Fruit fly (Drosophila melanogaster) S2 (cell line): ENCODE data around the gene CG31465.

Experiments used
- CG8478 ChIP-seq: fragments of >200 bp; optimal IDR thresholded peaks from 2 replicates; lab custom pipeline; 2018
- CTCF ChIP-seq, 2 experiments: fragments of >200 bp; optimal IDR thresholded peaks; 2 replicates each; lab custom pipeline; 2018

Gene CG31465

DNA sequence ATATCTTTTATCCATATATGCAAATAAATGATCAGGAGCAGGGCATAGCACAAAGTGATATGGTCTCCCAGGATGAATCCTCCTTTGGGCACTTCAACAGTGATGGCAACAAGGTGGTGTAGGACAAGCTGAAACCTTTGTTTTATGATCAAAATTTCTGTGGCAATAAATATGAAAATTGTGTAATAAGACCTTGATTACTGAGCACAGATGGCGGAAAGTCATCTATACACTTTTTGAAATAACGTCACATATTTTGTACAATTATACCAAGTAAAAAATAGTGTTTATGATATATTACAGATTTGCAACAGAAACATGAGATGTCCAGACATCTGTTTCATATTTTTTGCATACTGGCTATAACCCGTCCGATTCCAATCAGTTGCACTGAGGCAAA is at the start of gene CG31465:
Gene CG31465, plus strand, starts transcription at position 301 of the 400 bp plus-strand sequence.
- TF ChIP-seq CTCF (optimal IDR thresholded peaks at IDR 0.05; lab: Kevin White, UChicago) (no peak), CG8478 (lab: Kevin White, UChicago) (no peak)

DNA sequence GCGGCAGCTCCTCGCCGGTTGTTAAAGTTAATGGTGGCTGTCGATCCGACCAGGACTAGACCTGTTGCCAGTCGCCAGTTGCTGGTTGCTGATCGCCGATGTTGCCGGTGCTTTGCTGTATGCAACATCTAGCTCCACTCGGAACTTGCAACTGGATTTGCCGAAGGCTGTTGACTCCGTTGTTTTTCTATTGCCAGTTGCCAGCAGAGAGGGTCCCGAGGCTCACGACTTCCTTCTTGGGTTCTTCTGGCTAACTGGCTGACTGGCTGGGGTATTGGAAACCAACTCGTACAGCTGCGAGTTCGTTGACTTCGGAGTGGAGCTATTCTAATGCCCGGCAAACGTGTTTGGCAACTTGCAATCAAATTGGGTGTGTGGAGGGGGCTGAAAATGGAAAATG is 49.6 kb upstream of the CG31465 start:
- TF ChIP-seq CG8478 (lab: Kevin White, UChicago) (no peak), CTCF (optimal IDR thresholded peaks at IDR 0.05; lab: Kevin White, UChicago) (no peak)

DNA sequence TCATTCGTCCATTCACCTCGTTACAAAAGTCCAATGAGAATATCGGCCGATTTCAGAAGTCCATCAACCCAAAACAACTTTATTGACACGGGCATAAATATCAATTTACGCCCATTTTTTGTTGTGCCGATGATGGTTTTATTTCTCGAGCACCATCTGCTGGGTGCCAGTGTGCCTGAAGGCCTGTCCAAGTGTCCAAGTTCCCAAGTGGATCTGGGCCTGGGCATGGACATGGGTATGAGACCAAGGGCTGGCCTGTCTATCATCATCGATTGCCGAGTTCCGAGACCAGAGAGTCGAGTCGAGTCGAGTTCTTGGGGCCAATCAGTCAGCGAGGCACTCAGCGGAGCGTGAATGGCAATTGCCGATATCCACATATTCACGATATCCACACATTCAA is 48.4 kb upstream of the CG31465 start, which contains the start of gene Gr93a:
Gene Gr93a, plus strand, starts transcription at position 301 of the 400 bp plus-strand sequence.
- TF ChIP-seq CTCF (optimal IDR thresholded peaks at IDR 0.05; lab: Kevin White, UChicago) (no peak), CG8478 (lab: Kevin White, UChicago) (no peak)

DNA sequence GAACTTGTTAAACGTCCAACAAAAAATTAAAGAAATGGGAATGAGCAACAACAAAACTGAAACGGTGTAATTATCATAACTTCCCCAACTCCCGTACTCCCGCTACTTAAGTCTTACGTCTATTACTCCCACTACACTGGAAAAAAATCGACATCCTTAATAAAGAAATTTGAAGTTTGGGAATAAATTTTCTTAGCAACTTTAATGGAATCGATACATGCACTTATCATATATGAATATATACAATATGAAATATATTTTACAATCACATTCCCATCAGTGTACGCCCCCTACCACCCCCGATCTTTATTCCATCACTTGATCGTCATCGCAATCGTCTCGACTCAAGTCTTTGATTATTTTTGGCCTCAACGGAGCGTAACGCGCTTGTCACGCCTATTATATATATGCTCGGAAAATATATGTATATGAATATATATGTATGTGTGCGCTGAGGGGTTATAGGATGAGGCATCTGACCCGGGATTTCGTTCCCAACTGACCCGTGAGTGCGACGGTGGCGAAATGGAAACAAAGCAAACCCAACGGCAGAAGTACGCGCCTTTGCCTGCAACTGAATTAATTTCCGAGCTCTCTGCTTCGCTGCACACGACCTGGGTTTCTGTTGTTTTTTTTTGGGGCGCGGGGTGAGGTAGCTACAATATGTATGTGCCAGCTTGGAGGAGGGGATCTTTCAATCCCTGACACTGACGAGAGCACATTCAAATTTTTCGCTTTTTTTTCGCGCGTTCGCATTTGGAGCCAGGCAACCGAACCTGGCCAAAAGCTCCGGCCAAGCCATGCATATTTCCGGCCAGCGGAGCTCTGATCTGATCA is 46.2 kb upstream of the CG31465 start:
- TF ChIP-seq CTCF (optimal IDR thresholded peaks at IDR 0.05; lab: Kevin White, UChicago): no peak
- TF ChIP-seq CG8478 (lab: Kevin White, UChicago): no peak

DNA sequence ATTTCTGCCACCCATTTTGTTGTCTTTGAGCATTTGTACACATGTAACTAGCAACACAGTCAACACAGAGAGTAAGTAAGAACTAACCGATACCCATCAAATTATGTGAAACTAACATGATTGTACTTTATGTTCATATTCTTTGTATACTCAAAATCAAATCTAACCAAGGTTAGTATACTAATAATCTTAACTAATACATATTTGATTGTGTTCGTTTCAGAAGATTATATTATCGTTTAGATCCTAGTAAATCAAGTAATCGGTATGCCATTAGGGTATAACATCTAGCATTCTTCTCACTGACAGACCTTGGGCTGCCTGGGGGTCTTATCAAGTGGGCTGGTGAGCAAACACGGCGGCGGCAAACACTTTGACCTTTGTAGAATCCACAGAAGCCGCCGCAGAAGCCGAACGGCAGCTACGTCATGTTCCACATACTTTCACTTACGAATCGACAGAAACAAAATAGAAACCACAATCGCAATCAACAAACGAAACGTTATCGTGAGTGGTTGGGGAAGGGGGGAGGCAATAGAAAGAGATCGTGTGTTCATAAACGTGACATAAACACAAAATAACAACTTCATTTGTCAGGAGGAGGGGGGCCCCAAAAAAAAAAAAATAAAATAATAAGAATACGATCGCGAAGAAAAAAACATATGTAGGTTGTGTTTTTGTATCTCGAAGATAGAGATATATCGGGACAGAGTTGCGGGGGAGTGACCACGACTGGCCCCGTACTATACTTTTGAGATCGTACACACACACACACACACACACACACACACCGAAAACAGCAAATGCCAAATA is 45.0 kb upstream of the CG31465 start:
- TF ChIP-seq CG8478 (lab: Kevin White, UChicago): no peak
- TF ChIP-seq CTCF (optimal IDR thresholded peaks at IDR 0.05; lab: Kevin White, UChicago): no peak

DNA sequence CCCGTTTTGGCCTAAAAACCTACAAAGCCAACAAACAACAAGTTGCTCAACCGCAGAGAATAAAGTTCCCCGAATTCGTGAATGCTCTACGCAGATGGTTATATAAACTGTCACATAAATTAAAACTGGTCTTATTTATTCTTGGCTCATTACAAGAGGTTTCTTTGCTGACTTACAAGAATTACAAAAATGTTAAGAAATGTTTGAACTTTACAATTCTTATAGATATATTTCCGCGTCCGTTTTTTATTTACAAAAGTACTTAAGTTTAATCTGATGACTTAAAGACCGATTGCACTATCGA is 44.5 kb upstream of the CG31465 start:
- TF ChIP-seq CTCF (optimal IDR thresholded peaks at IDR 0.05; lab: Kevin White, UChicago) (no peak), CG8478 (lab: Kevin White, UChicago) (no peak)

DNA sequence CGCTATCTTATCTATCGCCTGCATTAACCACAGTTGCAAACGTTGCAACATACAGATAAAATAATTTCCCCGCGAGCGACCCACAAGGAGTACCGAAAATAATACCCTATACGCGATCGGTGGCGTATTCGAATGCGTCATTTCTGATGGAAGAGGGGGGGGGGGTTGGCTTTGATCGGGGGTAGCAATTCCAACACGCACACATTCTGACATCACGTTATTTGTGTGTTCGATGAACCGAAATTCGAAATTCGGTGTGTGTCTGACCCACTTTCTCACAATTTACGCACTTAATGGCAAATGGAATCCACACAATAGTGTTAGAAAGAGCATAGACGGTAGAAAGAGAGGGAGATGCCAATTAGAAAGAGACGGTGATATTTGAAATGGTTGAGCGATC is 44.0 kb upstream of the CG31465 start:
- no peak for TF ChIP-seq CTCF (optimal IDR thresholded peaks at IDR 0.05; lab: Kevin White, UChicago)
- no peak for TF ChIP-seq CG8478 (lab: Kevin White, UChicago)

DNA sequence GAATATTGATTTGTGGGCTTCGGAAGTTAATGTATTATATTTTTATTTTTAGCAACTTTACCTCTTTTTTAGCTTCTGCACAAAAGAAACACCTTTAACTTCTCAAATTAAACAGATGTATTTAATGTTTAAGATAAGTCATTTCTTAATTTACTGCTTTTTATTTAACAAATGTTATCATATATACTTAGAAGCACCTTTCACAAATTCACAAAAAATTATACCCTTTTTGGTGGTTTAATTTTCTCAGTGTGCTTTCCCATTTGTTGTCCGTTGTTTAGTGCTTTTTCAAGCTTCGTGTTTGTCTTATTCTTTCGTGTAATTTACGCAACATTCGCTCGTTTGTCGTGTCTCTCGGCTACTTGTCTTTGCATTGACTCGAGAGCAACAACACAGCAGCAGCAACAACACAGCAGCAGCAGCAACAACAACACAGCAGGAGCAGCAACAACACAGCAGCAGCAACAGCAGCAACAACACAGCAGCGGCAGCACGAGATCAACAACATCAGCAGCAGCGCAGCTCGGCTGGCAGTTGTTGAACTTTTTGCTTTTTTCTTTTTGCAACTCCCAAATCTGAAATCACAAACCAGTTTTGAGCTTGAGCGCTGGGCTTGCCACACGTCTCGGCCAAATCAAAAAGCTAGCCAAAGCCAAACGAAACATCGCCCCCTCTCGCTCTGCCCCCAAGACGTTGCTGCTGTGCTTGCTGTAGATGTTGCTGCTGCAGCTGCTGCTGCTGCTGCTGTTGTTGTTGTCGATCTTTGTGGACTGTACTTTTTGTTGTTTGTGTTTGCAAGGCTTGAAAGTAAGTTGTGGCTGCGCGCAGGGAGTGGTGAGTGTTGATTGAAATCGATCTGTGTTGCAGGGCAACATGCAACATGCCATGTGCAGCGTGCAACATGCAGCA is 43.3 kb upstream of the CG31465 start:
- TF ChIP-seq CG8478 (lab: Kevin White, UChicago) (no peak), CTCF (optimal IDR thresholded peaks at IDR 0.05; lab: Kevin White, UChicago) (no peak)

DNA sequence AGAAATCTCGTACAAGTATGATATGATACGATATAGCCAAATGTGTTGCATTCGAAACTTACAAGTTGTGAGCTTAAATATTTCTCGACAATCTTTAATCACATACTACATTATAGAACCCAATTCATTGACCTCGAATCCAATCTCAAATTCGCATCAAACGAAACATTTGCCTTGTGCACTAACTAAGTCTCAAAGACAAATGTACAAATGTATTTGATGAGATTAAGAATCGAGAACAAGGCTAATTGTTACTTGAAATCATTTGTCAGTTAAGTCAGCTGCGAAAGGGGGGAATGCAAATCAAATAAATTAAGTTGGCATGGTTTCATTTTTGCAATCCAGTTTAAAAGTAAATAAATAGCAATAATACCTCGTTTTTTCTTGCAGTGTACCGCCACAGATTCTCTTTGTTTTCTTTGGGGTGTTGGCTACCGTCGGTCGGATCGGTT is 42.1 kb upstream of the CG31465 start:
- TF ChIP-seq CG8478 (lab: Kevin White, UChicago): no peak
- no peak for TF ChIP-seq CTCF (optimal IDR thresholded peaks at IDR 0.05; lab: Kevin White, UChicago)

DNA sequence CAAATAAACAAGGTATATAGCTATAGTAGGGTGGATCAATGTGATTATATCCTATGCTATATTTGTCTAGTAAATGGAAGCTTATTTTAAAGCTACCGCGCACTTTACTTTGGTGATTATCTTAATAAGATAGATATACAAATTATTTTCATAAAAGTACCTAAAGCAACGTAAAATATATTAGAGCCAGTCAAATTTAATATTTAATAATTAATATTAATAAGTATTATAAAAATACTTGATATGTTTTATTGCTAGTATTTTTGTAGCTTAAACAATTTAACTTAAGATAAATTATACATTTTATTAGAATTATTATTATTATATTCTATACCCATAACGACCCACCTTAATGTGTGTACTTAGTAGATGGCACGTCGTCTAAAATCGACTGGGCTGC is 41.0 kb upstream of the CG31465 start:
- no peak for TF ChIP-seq CG8478 (lab: Kevin White, UChicago)
- no peak for TF ChIP-seq CTCF (optimal IDR thresholded peaks at IDR 0.05; lab: Kevin White, UChicago)

DNA sequence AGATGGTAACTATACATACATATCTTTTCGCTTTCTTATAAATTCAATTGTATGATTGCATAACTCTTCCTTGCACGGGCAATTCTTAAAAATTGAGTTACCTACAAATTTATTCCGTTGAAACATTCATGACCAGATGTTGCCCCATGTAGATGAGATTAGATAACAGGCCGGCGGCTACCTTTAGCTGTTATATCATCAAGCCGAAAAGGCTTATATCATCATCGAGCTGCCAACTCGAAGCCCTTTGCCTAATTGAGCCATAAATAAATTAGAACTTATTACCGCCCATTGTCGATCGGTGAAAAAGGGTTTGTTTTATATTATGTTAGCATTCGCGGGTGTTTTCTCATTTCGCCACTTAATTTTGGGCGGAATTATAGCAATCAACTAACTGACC is 40.2 kb upstream of the CG31465 start:
- TF ChIP-seq CG8478 (lab: Kevin White, UChicago) (no peak), CTCF (optimal IDR thresholded peaks at IDR 0.05; lab: Kevin White, UChicago) (no peak)

DNA sequence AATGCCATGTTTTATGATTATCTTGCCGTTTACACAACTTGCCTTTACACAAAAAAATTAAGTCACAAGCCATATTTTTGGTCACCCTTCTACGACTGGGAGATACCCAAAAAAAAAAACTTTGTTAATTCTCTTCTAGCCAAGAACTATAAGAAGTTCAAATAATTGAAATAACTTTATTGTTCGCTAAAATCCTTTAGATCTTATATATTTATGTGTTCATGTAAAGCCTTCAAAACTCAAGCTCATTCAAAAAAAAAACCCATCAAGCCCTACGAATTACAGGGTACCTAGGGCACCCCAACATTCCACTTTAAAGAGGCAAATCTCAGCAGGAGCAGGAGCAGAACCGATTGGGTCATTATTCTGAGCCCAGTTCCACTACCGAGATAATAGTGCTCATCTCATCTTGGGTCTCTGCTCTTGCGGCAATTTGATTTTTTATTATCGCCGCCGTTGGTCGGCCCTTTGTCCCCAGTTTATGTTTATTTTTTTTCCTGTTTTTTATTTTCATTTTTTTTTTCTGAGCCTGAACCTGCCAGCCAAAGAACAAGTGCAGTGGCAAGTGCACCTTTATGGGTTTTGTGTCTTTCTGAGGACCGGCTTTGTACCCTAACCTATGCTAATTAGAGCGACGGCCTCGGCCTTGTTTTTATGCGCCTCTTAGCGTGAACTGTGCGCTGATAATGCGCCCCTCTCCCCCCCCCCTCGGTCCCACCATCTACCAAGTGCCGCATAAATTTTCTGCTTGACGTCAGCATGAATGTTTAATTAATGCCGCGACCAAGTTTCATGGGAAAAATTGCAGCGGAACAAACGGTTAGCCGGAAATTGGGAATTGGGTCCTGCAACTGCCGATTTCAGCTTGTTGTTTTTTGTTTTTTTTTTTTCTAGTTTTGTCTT is 38.9 kb upstream of the CG31465 start:
- TF ChIP-seq CG8478 (lab: Kevin White, UChicago) (no peak), CTCF (optimal IDR thresholded peaks at IDR 0.05; lab: Kevin White, UChicago) (no peak)

DNA sequence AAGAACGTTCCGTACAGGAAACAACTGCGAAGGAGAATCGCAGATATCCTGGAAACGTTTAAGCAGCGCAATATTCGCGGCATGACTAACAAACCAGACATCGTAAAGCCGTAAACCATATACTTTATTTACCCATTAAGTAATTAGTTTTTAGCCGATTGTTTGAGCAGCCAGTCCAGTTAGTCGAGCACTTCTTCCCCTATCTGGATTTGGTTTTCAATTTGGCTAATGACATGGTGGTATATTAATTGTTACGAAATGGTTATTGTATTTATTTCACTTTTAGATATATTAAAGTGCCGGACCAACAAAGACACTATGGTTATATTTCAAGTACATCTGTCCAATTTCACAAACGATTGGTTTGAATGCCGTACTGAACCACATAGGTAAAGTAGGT is 36.9 kb upstream of the CG31465 start, which contains the start of gene Gr93b:
Gene Gr93b, minus strand, starts transcription at position 101 of the 400 bp plus-strand sequence.
- no peak for TF ChIP-seq CTCF (optimal IDR thresholded peaks at IDR 0.05; lab: Kevin White, UChicago)
- TF ChIP-seq CG8478 (lab: Kevin White, UChicago): no peak
